Fruit fly (Drosophila melanogaster): ENCODE results near the gene Pak3.

DNA sequence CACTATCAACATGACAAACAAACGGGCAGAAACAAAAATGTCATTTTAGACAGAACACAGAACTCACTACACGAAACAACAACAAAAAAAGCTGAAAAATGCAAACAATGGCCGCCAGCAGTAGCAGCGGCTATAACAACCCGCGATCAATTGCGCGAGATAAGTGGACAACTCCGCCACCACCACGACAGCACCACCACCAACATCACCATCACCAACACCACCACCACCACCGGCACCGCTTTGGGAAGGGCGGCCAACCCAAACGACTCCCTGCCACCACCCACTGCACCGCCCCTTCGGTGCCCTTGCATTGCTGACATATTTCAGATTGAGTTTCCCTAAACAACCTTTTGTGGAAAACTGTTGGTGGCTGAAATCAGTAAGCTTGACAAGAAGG is 47.0 kb downstream of the Pak3 start:
- TF ChIP-seq Myc (optimal IDR thresholded peaks at IDR 0.05) = no peak
- no peak for TF ChIP-seq insv (optimal IDR thresholded peaks at IDR 0.05)
- no peak for TF ChIP-seq Sin3A (optimal IDR thresholded peaks at IDR 0.05)
- no peak for TF ChIP-seq ttk (optimal IDR thresholded peaks at IDR 0.05)
- TF ChIP-seq psq (optimal IDR thresholded peaks at IDR 0.05) = no peak
- no peak for TF ChIP-seq h (optimal IDR thresholded peaks at IDR 0.05)

Measured in Kc167 (cell line).